Worm (Caenorhabditis elegans) whole organism, L3 larva: ENCODE results near the gene C34D10.1.

Source experiments
- ama-1 ChIP-seq: fragments of 150-350 bp; optimal IDR thresholded peaks from 2 replicates; lab custom pipeline; 2018
- ceh-28 ChIP-seq: fragments of 150-350 bp; optimal IDR thresholded peaks from 2 replicates; lab custom pipeline; 2014; ENCODE audit warnings: missing biosample characterization, missing genetic modification reagents, missing genetic modification characterization
- elt-2 ChIP-seq: sonication (generic microtip); optimal IDR thresholded peaks from 2 replicates; lab custom pipeline; 2016; ENCODE audit warnings: missing genetic modification reagents, mild to moderate bottlenecking, missing genetic modification characterization, missing compliant biosample characterization
- fos-1 ChIP-seq: fragments of 150-350 bp; optimal IDR thresholded peaks from 2 replicates; lab custom pipeline; 2014; ENCODE audit warnings: missing biosample characterization, missing genetic modification characterization
- jun-1 ChIP-seq: fragments of 150-350 bp; optimal IDR thresholded peaks from 2 replicates; lab custom pipeline; 2014; ENCODE audit warnings: missing biosample characterization, missing genetic modification reagents, missing genetic modification characterization
- lin-39 ChIP-seq: fragments of 150-350 bp; optimal IDR thresholded peaks from 2 replicates; lab custom pipeline; 2018; ENCODE audit warnings: missing biosample characterization, missing genetic modification reagents, missing genetic modification characterization
- lsy-12 ChIP-seq: sonication (generic microtip); optimal IDR thresholded peaks from 2 replicates; lab custom pipeline; 2016; ENCODE audit warnings: mild to moderate bottlenecking, missing genetic modification characterization, missing compliant biosample characterization
- mdl-1 ChIP-seq: fragments of 150-350 bp; optimal IDR thresholded peaks from 2 replicates; lab custom pipeline; 2014; ENCODE audit warnings: missing biosample characterization, missing genetic modification characterization
- nhr-11 ChIP-seq: fragments of 150-350 bp; optimal IDR thresholded peaks from 2 replicates; lab custom pipeline; 2014; ENCODE audit warnings: missing biosample characterization, missing genetic modification characterization
- nhr-76 ChIP-seq: fragments of 150-350 bp; sonication (generic microtip); optimal IDR thresholded peaks from 5 replicates; lab custom pipeline; 2014; ENCODE audit warnings: missing biosample characterization, missing genetic modification characterization
- pqm-1 ChIP-seq: fragments of 150-350 bp; optimal IDR thresholded peaks from 2 replicates; lab custom pipeline; 2017; ENCODE audit warnings: missing biosample characterization, missing genetic modification characterization, inconsistent platforms
- skn-1 ChIP-seq: fragments of 150-350 bp; optimal IDR thresholded peaks from 2 replicates; lab custom pipeline; 2014; ENCODE audit warnings: missing biosample characterization, missing genetic modification characterization
- ztf-11 ChIP-seq: fragments of 150-350 bp; optimal IDR thresholded peaks from 2 replicates; lab custom pipeline; 2014; ENCODE audit warnings: missing biosample characterization, missing genetic modification characterization

ce11 chrX:8018441-8018840 is 10.8 kb upstream of the C34D10.1 start:
- no peak for TF ChIP-seq lin-39 (tag; lab: Kevin White, UChicago)
- TF ChIP-seq nhr-11 = no peak
- no peak for TF ChIP-seq lsy-12 (tag; lab: Kevin White, UChicago)
- TF ChIP-seq elt-2 (tag; lab: Kevin White, UChicago) = peak; percentile 24
- TF ChIP-seq fos-1 (tag; lab: Kevin White, UChicago) = no peak
- no peak for TF ChIP-seq pqm-1
- peak; percentile 30 for TF ChIP-seq jun-1
- peak; percentile 93 for TF ChIP-seq ama-1 (lab: Kevin White, UChicago)
- TF ChIP-seq ztf-11 = no peak
- TF ChIP-seq ceh-28 (tag; lab: Kevin White, UChicago) = no peak
- TF ChIP-seq skn-1 (tag; lab: Kevin White, UChicago) = no peak
- TF ChIP-seq nhr-76 (tag; lab: Kevin White, UChicago) = no peak
- no peak for TF ChIP-seq mdl-1 (tag; lab: Kevin White, UChicago)
